Worm (Caenorhabditis elegans) whole organism, early embryonic: ENCODE data around the gene fkh-8.

Source experiments
- B0310.2 ChIP-seq: sonication (generic microtip); optimal IDR thresholded peaks from 2 replicates; lab custom pipeline; 2016; ENCODE audit warnings: mild to moderate bottlenecking, missing genetic modification characterization, missing compliant biosample characterization
- F13C5.2 ChIP-seq: sonication (generic microtip); optimal IDR thresholded peaks from 2 replicates; lab custom pipeline; 2017; ENCODE audit warnings: mild to moderate bottlenecking, missing genetic modification characterization, inconsistent platforms, missing compliant biosample characterization
- aly-1 ChIP-seq: sonication (generic microtip); optimal IDR thresholded peaks from 2 replicates; lab custom pipeline; 2016; ENCODE audit warnings: missing genetic modification characterization, missing compliant biosample characterization
- ama-1 ChIP-seq: fragments of 150-350 bp; optimal IDR thresholded peaks from 2 replicates; lab custom pipeline; 2014
- ceh-13 ChIP-seq: fragments of 200-800 bp; sonication (Bioruptor generic); optimal IDR thresholded peaks from 2 replicates; lab custom pipeline; 2018; ENCODE audit warnings: mild to moderate bottlenecking, missing genetic modification characterization, missing compliant biosample characterization
- ceh-36 ChIP-seq: sonication (generic microtip); optimal IDR thresholded peaks from 2 replicates; lab custom pipeline; 2016; ENCODE audit warnings: missing genetic modification characterization, inconsistent platforms, missing compliant biosample characterization
- ets-7 ChIP-seq: sonication (generic microtip); optimal IDR thresholded peaks from 2 replicates; lab custom pipeline; 2016; ENCODE audit warnings: missing genotype, missing genetic modification characterization, missing compliant biosample characterization
- flt-1 ChIP-seq: fragments of 200-800 bp; sonication (Bioruptor generic); IDR thresholded peaks from 2 replicates; pipeline ENCODE4 v1.3.6; 2022; ENCODE audit warnings: missing genetic modification characterization, missing compliant biosample characterization
- hmbx-1 ChIP-seq: sonication (generic microtip); optimal IDR thresholded peaks from 2 replicates; lab custom pipeline; 2016; ENCODE audit warnings: mild to moderate bottlenecking, missing genetic modification characterization, missing compliant biosample characterization
- hmg-4 ChIP-seq: fragments of 200-800 bp; sonication (Bioruptor generic); optimal IDR thresholded peaks from 2 replicates; lab custom pipeline; 2018; ENCODE audit warnings: mild to moderate bottlenecking, missing genetic modification characterization, missing compliant biosample characterization
- hnd-1 ChIP-seq: sonication (generic microtip); optimal IDR thresholded peaks from 2 replicates; lab custom pipeline; 2016; ENCODE audit warnings: missing genetic modification characterization, missing compliant biosample characterization
- pes-1 ChIP-seq: fragments of 200-800 bp; sonication (Bioruptor generic); IDR thresholded peaks from 2 replicates; pipeline ENCODE4 v1.3.6; 2022; ENCODE audit warnings: missing genetic modification reagents, missing genetic modification characterization, missing compliant biosample characterization
- scrt-1 ChIP-seq: fragments of 200-800 bp; sonication (Bioruptor generic); IDR thresholded peaks from 2 replicates; pipeline ENCODE4 v1.3.6; 2022; ENCODE audit warnings: missing genetic modification characterization, missing compliant biosample characterization
- sea-1 ChIP-seq: fragments of 200-800 bp; sonication (Bioruptor generic); conservative IDR thresholded peaks from 2 replicates; pipeline ENCODE4 v1.3.6; 2022; ENCODE audit warnings: missing genetic modification characterization, missing compliant biosample characterization
- tbx-11 ChIP-seq: fragments of 200-800 bp; sonication (Bioruptor generic); IDR thresholded peaks from 2 replicates; pipeline ENCODE4 v1.3.6; 2022; ENCODE audit warnings: missing genetic modification characterization, missing compliant biosample characterization
- tbx-37 ChIP-seq: fragments of 200-800 bp; sonication (Bioruptor generic); conservative IDR thresholded peaks from 2 replicates; pipeline ENCODE4 v1.3.6; 2022; ENCODE audit warnings: missing genetic modification reagents, missing genetic modification characterization, missing compliant biosample characterization
- tra-4 ChIP-seq: sonication (generic microtip); optimal IDR thresholded peaks from 2 replicates; lab custom pipeline; 2017; ENCODE audit warnings: missing genetic modification characterization, missing compliant biosample characterization

The fkh-8 gene

ce11 chrII:6178743-6179129 lies 12.5 kb downstream of the fkh-8 start:
- TF ChIP-seq ceh-13 (GFP tag; lab: Kevin White, UChicago) (no peak), ets-7 (no peak), hnd-1 (tag; lab: Kevin White, UChicago) (no peak), scrt-1 (no peak), aly-1 (tag; lab: Kevin White, UChicago) (no peak), sea-1 (GFP tag; lab: Robert Waterston, UW) (no peak), tbx-11 (GFP tag; lab: Robert Waterston, UW) (no peak)

DNA sequence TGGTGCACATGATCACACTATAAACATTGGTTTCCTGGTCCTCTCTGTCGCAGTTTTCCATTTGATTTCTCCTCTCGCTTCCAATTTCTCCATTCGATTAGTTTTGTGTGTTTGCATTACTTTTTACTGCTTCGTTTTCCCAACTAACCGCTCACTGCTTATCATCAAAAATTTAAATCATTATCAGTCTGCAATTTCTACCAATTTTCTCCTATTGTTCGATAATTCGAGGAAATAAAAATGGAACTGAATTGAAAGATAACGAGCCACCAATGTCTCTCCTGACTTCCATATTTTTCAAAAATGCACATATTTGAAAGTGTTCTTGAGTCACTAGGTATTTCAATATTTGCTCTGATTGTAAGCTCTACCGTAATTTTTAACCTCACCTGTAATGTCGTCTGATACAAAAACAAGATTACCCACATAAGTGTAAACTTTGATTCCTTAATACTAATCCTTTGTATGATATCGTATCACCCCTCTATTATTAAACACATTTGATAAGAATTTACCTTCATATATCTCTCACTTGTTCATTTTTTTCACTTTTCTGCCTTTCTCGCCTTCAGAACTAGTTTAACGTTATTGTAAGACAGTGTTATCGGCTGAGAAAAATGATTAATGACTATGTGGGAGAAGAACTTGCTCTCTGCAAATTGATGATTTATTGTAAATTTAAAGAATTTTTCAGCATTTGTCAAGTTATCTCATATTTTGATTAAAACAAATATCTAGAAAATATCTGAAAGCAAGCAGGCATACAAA lies 13.0 kb downstream of the fkh-8 start:
- TF ChIP-seq tbx-11 (GFP tag; lab: Robert Waterston, UW) (no peak), ceh-13 (GFP tag; lab: Kevin White, UChicago) (no peak), flt-1 (GFP tag; lab: Robert Waterston, UW) (no peak), scrt-1 (no peak), pes-1 (GFP tag; lab: Robert Waterston, UW) (no peak), F13C5.2 (no peak), B0310.2 (no peak), tra-4 (tag; lab: Kevin White, UChicago) (no peak), hmbx-1 (tag; lab: Kevin White, UChicago) (no peak), hnd-1 (tag; lab: Kevin White, UChicago) (no peak), sea-1 (GFP tag; lab: Robert Waterston, UW) (no peak), ceh-36 (tag; lab: Kevin White, UChicago) (no peak), tbx-37 (GFP tag; lab: Robert Waterston, UW) (no peak), ama-1 (lab: Kevin White, UChicago) (no peak)

ce11 chrII:6176154-6176897 lies 14.9 kb downstream of the fkh-8 start:
- no peak for TF ChIP-seq B0310.2
- no peak for TF ChIP-seq tra-4 (tag; lab: Kevin White, UChicago)
- no peak for TF ChIP-seq aly-1 (tag; lab: Kevin White, UChicago)
- no peak for TF ChIP-seq pes-1 (GFP tag; lab: Robert Waterston, UW)
- TF ChIP-seq tbx-11 (GFP tag; lab: Robert Waterston, UW): no peak
- no peak for TF ChIP-seq ceh-36 (tag; lab: Kevin White, UChicago)
- no peak for TF ChIP-seq F13C5.2
- TF ChIP-seq hmbx-1 (tag; lab: Kevin White, UChicago): no peak
- no peak for TF ChIP-seq tbx-37 (GFP tag; lab: Robert Waterston, UW)

DNA sequence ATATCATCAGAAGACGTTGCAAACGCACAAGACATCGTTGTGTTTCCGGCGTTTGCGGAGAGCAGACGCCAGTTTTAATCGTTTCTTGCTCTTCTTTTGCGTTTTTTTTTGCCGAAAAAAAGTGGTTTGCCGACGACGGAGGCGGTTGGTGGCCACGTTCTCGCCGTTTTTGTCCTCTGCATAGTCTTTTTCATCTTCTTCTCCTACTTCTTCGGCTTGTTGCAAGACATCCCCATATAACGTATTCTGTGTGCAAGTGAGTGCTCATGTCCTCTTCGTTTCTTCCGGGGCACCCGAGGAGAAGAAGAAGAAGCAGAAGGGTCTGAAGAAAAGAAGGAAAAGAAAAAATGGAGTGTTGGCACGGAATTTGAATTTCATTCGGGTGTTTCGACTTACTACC lies 16.2 kb downstream of the fkh-8 start:
- TF ChIP-seq F13C5.2: no peak
- no peak for TF ChIP-seq flt-1 (GFP tag; lab: Robert Waterston, UW)
- TF ChIP-seq sea-1 (GFP tag; lab: Robert Waterston, UW): no peak
- TF ChIP-seq B0310.2: no peak
- TF ChIP-seq tbx-11 (GFP tag; lab: Robert Waterston, UW): no peak
- no peak for TF ChIP-seq ceh-13 (GFP tag; lab: Kevin White, UChicago)
- TF ChIP-seq hmg-4 (GFP tag; lab: Kevin White, UChicago): no peak
- TF ChIP-seq tbx-37 (GFP tag; lab: Robert Waterston, UW): no peak
- no peak for TF ChIP-seq aly-1 (tag; lab: Kevin White, UChicago)
- no peak for TF ChIP-seq scrt-1

ce11 chrII:6173400-6173799 lies 17.8 kb downstream of the fkh-8 start, which contains the start of gene F40H3.2:
Gene F40H3.2 (plus strand): TSS chrII:6173649.
- TF ChIP-seq B0310.2 (no peak), hnd-1 (tag; lab: Kevin White, UChicago) (no peak), hmg-4 (GFP tag; lab: Kevin White, UChicago) (no peak), ama-1 (lab: Kevin White, UChicago) (no peak), flt-1 (GFP tag; lab: Robert Waterston, UW) (no peak), ets-7 (no peak), ceh-36 (tag; lab: Kevin White, UChicago) (no peak), pes-1 (GFP tag; lab: Robert Waterston, UW) (no peak), scrt-1 (no peak)

ce11 chrII:6171228-6171627 lies 20.0 kb downstream of the fkh-8 start, which contains the start of gene F40H3.3:
Gene F40H3.3 (plus strand): TSS chrII:6171507.
- TF ChIP-seq hnd-1 (tag; lab: Kevin White, UChicago) (no peak), tbx-37 (GFP tag; lab: Robert Waterston, UW) (no peak), sea-1 (GFP tag; lab: Robert Waterston, UW) (no peak), scrt-1 (no peak), aly-1 (tag; lab: Kevin White, UChicago) (no peak), ceh-13 (GFP tag; lab: Kevin White, UChicago) (no peak)

DNA sequence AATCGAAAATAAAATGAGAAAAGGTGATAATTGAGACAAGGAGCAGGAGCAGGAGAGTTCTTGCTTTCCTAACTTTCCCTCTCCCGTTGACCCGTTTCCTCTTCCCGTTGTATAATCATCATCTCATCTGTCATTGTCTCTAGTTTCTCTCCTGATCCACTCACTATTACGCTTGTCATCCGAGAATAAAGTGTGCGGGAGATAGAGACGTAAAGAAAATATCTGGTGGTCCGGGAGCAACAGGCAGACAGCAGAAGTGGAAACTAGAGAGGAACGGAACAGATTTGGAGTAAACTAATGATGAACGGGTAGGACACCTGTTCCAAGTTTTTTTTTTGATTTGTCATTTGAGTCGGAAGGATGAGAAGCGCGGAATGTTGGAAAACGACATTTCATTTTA lies 21.0 kb downstream of the fkh-8 start:
- no peak for TF ChIP-seq B0310.2
- TF ChIP-seq ama-1 (lab: Kevin White, UChicago): no peak
- no peak for TF ChIP-seq pes-1 (GFP tag; lab: Robert Waterston, UW)

- no peak for TF ChIP-seq hmbx-1 (tag; lab: Kevin White, UChicago)
- no peak for TF ChIP-seq tbx-11 (GFP tag; lab: Robert Waterston, UW)
- no peak for TF ChIP-seq B0310.2
- TF ChIP-seq ceh-13 (GFP tag; lab: Kevin White, UChicago): no peak
- TF ChIP-seq ama-1 (lab: Kevin White, UChicago): no peak
- no peak for TF ChIP-seq pes-1 (GFP tag; lab: Robert Waterston, UW)
- no peak for TF ChIP-seq hnd-1 (tag; lab: Kevin White, UChicago)
- TF ChIP-seq tra-4 (tag; lab: Kevin White, UChicago): no peak
- TF ChIP-seq F13C5.2: no peak
Observed at ce11 chrII:6169156-6169555, 22.0 kb downstream of the fkh-8 start, which contains the start of gene hst-3.1. Gene hst-3.1 (minus strand): TSS chrII:6169256.
